Worm (Caenorhabditis elegans): ENCODE measurements around the gene snb-7.
A peak's percentile ranks its signal among the peaks of the same experiment; 100 is the strongest.

The snb-7 gene

DNA sequence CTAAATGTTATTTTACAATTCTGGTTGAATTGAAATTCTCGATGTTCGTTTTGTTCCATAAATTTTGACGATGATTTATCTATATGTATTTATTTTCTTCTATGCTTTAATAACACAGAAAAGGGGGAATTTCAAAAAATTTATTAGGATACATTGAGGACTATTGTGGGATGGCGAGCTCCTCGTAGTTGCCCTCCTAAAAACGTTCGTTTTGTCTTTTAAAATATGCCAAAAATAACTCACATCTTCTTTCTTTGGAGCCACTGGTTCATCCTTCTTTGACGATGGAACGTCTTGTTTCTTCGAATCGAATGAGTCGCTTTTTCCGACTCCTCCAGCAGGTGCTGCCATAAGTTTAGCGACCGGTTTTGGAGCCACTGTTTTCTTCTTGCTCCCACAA lies 9.9 kb downstream of the snb-7 start:
- TF ChIP-seq unc-39 (tag; optimal IDR thresholded peaks at IDR 0.05) (no peak), mdl-1 (tag; optimal IDR thresholded peaks at IDR 0.05) (no peak), ama-1 (optimal IDR thresholded peaks at IDR 0.05) (no peak), alr-1 (tag; optimal IDR thresholded peaks at IDR 0.05) (no peak), C34F6.9 (tag; optimal IDR thresholded peaks at IDR 0.05) (no peak), lin-39 (tag; optimal IDR thresholded peaks at IDR 0.05) (no peak), R02D3.7 (tag; optimal IDR thresholded peaks at IDR 0.05) (no peak), zag-1 (tag; optimal IDR thresholded peaks at IDR 0.05) (no peak), nhr-6 (tag; optimal IDR thresholded peaks at IDR 0.05) (no peak), egl-27 (tag; optimal IDR thresholded peaks at IDR 0.05) (no peak)

DNA sequence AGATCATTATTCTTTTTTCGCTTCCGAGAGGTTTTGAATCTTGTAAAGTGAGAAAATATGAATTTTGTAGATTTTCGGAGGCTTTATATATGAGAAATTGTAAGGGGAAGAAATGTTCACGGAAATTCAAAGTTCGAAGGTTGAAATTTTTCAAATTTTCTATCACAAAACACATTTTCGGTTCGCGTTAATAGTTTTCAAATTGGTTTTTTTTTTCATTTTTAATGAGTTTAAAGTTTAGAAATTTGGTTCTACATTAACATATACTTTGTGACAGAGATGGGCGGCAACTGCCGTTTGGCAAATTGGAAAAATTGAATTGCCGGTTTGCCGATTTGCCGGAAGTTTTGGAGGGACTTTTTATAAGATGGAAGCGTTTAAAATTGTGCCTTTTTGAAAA lies 10.4 kb downstream of the snb-7 start, which contains the start of gene K08E7.4:
TSS of gene K08E7.4 (minus strand) at position 101 of the 400 bp plus-strand sequence.
- TF ChIP-seq sma-9 (GFP tag; optimal IDR thresholded peaks at IDR 0.05) (no peak), sma-9 (tag; optimal IDR thresholded peaks at IDR 0.05) (no peak)

- TF ChIP-seq unc-55 (GFP tag; optimal IDR thresholded peaks at IDR 0.05): no peak
- no peak for TF ChIP-seq ZK546.5 (tag; optimal IDR thresholded peaks at IDR 0.05)
- no peak for TF ChIP-seq R02D3.7 (tag; optimal IDR thresholded peaks at IDR 0.05)
Observed at ce11 chrIV:12573068-12573467, 12.4 kb downstream of the snb-7 start, which contains the start of gene K08E7.5. Gene K08E7.5, plus strand, starts transcription at chrIV:12573368.

ce11 chrIV:12574265-12574664 lies 13.6 kb downstream of the snb-7 start:
- no peak for TF ChIP-seq sma-3 (GFP tag; optimal IDR thresholded peaks at IDR 0.05)
- no peak for TF ChIP-seq nhr-129 (tag; optimal IDR thresholded peaks at IDR 0.05)
- TF ChIP-seq ZK546.5 (tag; optimal IDR thresholded peaks at IDR 0.05): no peak
- no peak for TF ChIP-seq ceh-16 (tag; optimal IDR thresholded peaks at IDR 0.05)
- no peak for TF ChIP-seq snpc-4 (tag; optimal IDR thresholded peaks at IDR 0.05)
- TF ChIP-seq unc-62 (GFP tag; optimal IDR thresholded peaks at IDR 0.05): no peak
- no peak for TF ChIP-seq mab-5 (tag; optimal IDR thresholded peaks at IDR 0.05)
- TF ChIP-seq unc-39 (tag; optimal IDR thresholded peaks at IDR 0.05): no peak
- no peak for TF ChIP-seq skn-1 (tag; optimal IDR thresholded peaks at IDR 0.05)
- no peak for TF ChIP-seq crh-2 (tag; optimal IDR thresholded peaks at IDR 0.05)
- no peak for TF ChIP-seq egl-27 (tag; optimal IDR thresholded peaks at IDR 0.05)
- TF ChIP-seq dmd-4 (tag; optimal IDR thresholded peaks at IDR 0.05): no peak
- no peak for TF ChIP-seq fos-1 (tag; optimal IDR thresholded peaks at IDR 0.05)
- no peak for TF ChIP-seq ztf-1 (GFP tag; conservative IDR thresholded peaks at IDR 0.05)

- TF ChIP-seq F13H6.1 (tag; optimal IDR thresholded peaks at IDR 0.05) (no peak), aly-2 (tag; optimal IDR thresholded peaks at IDR 0.05) (no peak), nhr-12 (tag; optimal IDR thresholded peaks at IDR 0.05) (no peak), lin-11 (tag; optimal IDR thresholded peaks at IDR 0.05) (no peak), sma-9 (GFP tag; optimal IDR thresholded peaks at IDR 0.05) (no peak), sma-9 (tag; optimal IDR thresholded peaks at IDR 0.05) (no peak), C34F6.9 (tag; optimal IDR thresholded peaks at IDR 0.05) (no peak), fos-1 (tag; optimal IDR thresholded peaks at IDR 0.05) (no peak), ceh-82 (tag; optimal IDR thresholded peaks at IDR 0.05) (no peak), skn-1 (tag; optimal IDR thresholded peaks at IDR 0.05) (no peak), sem-4 (tag; optimal IDR thresholded peaks at IDR 0.05) (no peak), elt-1 (tag; optimal IDR thresholded peaks at IDR 0.05) (no peak), dmd-4 (tag; optimal IDR thresholded peaks at IDR 0.05) (no peak), gmeb-1 (tag; optimal IDR thresholded peaks at IDR 0.05) (no peak), nhr-237 (tag; optimal IDR thresholded peaks at IDR 0.05) (no peak), mbf-1 (tag; optimal IDR thresholded peaks at IDR 0.05) (no peak), nhr-21 (tag; optimal IDR thresholded peaks at IDR 0.05) (no peak), lin-39 (tag; optimal IDR thresholded peaks at IDR 0.05) (no peak)
Observed at ce11 chrIV:12581046-12581445, 20.4 kb downstream of the snb-7 start, which contains the start of gene K08E7.6. Gene K08E7.6, minus strand, starts transcription at chrIV:12581146.

DNA sequence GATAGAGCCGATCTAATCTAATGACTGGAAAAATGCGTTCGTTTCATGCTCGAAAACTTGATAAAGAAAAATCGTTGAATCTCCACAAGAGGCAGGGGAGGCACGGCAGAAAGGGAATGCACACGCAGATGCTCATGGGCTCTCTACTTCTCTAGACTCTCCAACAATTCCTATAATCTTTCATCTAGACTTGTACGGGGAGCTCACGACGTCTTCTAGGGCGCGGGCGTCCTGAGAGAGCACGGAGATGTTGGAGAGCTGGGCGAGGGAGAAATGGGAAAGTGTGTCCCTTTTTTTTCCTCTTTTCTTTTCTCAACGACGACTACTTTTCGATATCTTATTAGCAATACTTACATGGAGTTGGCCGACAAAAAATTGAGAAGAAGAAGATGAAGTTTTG lies 22.5 kb downstream of the snb-7 start:
- TF ChIP-seq sem-4 (tag; optimal IDR thresholded peaks at IDR 0.05): peak; percentile 1
- TF ChIP-seq snpc-4 (tag; optimal IDR thresholded peaks at IDR 0.05): no peak
- TF ChIP-seq ama-1 (optimal IDR thresholded peaks at IDR 0.05): no peak
- no peak for TF ChIP-seq nhr-129 (tag; optimal IDR thresholded peaks at IDR 0.05)
- no peak for TF ChIP-seq ceh-82 (tag; optimal IDR thresholded peaks at IDR 0.05)
- no peak for TF ChIP-seq skn-1 (tag; optimal IDR thresholded peaks at IDR 0.05)
- no peak for TF ChIP-seq R02D3.7 (tag; optimal IDR thresholded peaks at IDR 0.05)
- no peak for TF ChIP-seq sma-3 (GFP tag; optimal IDR thresholded peaks at IDR 0.05)
- TF ChIP-seq nhr-77 (tag; optimal IDR thresholded peaks at IDR 0.05): no peak
- no peak for TF ChIP-seq aly-2 (tag; optimal IDR thresholded peaks at IDR 0.05)
- no peak for TF ChIP-seq ceh-16 (tag; optimal IDR thresholded peaks at IDR 0.05)
- TF ChIP-seq lin-11 (tag; optimal IDR thresholded peaks at IDR 0.05): no peak
- TF ChIP-seq mbf-1 (tag; optimal IDR thresholded peaks at IDR 0.05): no peak
- no peak for TF ChIP-seq sma-9 (GFP tag; optimal IDR thresholded peaks at IDR 0.05)
- no peak for TF ChIP-seq sma-9 (tag; optimal IDR thresholded peaks at IDR 0.05)
- peak; percentile 54 for TF ChIP-seq C34F6.9 (tag; optimal IDR thresholded peaks at IDR 0.05)
- TF ChIP-seq mab-5 (tag; optimal IDR thresholded peaks at IDR 0.05): no peak
- peak; percentile 1 for TF ChIP-seq crh-2 (tag; optimal IDR thresholded peaks at IDR 0.05)
- TF ChIP-seq nhr-23 (tag; optimal IDR thresholded peaks at IDR 0.05): no peak
- TF ChIP-seq nhr-6 (tag; optimal IDR thresholded peaks at IDR 0.05): no peak
- no peak for TF ChIP-seq nhr-25 (tag; optimal IDR thresholded peaks at IDR 0.05)
- TF ChIP-seq nhr-11 (tag; optimal IDR thresholded peaks at IDR 0.05): no peak
- no peak for TF ChIP-seq fos-1 (tag; optimal IDR thresholded peaks at IDR 0.05)
- TF ChIP-seq lsy-2 (tag; optimal IDR thresholded peaks at IDR 0.05): peak in 1 of 2 experiments; percentile 17
- TF ChIP-seq unc-55 (GFP tag; optimal IDR thresholded peaks at IDR 0.05): no peak
